Worm (Caenorhabditis elegans) whole organism, L1 larva: ENCODE measurements around the gene rpt-1.

Experiments used
- C34B4.2 ChIP-seq: sonication (generic microtip); optimal IDR thresholded peaks from 2 replicates; lab custom pipeline; 2017; ENCODE audit warnings: mild to moderate bottlenecking, missing genetic modification characterization, missing compliant biosample characterization
- ama-1 ChIP-seq: fragments of 150-350 bp; optimal IDR thresholded peaks from 2 replicates; lab custom pipeline; 2014
- ets-5 ChIP-seq: fragments of 200-800 bp; sonication (Bioruptor generic); IDR thresholded peaks from 2 replicates; pipeline ENCODE4 v1.3.6; 2022; ENCODE audit warnings: missing genetic modification characterization, missing compliant biosample characterization
- fkh-8 ChIP-seq: sonication (generic microtip); optimal IDR thresholded peaks from 2 replicates; lab custom pipeline; 2016; ENCODE audit warnings: mild to moderate bottlenecking, missing genetic modification characterization, missing compliant biosample characterization
- jun-1 ChIP-seq: fragments of 150-350 bp; optimal IDR thresholded peaks from 2 replicates; lab custom pipeline; 2014; ENCODE audit warnings: missing biosample characterization, missing genetic modification reagents, missing genetic modification characterization
- nhr-11 ChIP-seq: fragments of 150-350 bp; optimal IDR thresholded peaks from 2 replicates; lab custom pipeline; 2014; ENCODE audit warnings: missing biosample characterization, missing genetic modification characterization
- rnt-1 ChIP-seq: sonication (generic microtip); optimal IDR thresholded peaks from 2 replicates; lab custom pipeline; 2016; ENCODE audit warnings: mild to moderate bottlenecking, missing genetic modification characterization, moderate library complexity, missing compliant biosample characterization
- snu-23 ChIP-seq: sonication (generic microtip); optimal IDR thresholded peaks from 2 replicates; lab custom pipeline; 2016; ENCODE audit warnings: missing genetic modification characterization, missing compliant biosample characterization

DNA sequence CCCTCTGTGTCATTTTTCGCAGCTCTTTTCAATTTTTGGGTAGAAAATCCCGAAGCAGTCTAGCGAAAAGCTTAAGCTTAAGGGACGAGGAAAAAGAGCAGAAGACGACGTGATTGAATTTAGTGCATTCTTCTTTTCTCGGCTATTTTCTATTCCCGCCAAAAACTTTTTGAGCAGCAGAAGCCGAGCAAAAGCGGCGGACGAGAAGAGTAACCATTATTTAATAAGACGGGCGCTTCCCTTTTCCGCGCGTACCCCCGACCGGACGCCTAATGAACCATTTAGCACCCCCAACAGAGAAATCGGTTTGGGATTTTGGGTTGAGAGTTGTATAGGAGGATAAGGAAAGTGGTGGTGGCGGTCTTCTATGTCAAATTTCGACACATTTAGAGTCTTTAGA, 28.6 kb downstream of the rpt-1 start:
- no peak for TF ChIP-seq jun-1 (tag; lab: Kevin White, UChicago)
- TF ChIP-seq fkh-8: no peak
- no peak for TF ChIP-seq snu-23 (GFP tag; lab: Kevin White, UChicago)
- TF ChIP-seq nhr-11 (tag; lab: Kevin White, UChicago): no peak
- TF ChIP-seq C34B4.2 (tag; lab: Kevin White, UChicago): no peak
- TF ChIP-seq ets-5: no peak
- TF ChIP-seq rnt-1 (tag; lab: Kevin White, UChicago): no peak
- no peak for TF ChIP-seq ama-1 (lab: Kevin White, UChicago)
